Fruit fly (Drosophila melanogaster): ENCODE results near the gene CG4066.

DNA sequence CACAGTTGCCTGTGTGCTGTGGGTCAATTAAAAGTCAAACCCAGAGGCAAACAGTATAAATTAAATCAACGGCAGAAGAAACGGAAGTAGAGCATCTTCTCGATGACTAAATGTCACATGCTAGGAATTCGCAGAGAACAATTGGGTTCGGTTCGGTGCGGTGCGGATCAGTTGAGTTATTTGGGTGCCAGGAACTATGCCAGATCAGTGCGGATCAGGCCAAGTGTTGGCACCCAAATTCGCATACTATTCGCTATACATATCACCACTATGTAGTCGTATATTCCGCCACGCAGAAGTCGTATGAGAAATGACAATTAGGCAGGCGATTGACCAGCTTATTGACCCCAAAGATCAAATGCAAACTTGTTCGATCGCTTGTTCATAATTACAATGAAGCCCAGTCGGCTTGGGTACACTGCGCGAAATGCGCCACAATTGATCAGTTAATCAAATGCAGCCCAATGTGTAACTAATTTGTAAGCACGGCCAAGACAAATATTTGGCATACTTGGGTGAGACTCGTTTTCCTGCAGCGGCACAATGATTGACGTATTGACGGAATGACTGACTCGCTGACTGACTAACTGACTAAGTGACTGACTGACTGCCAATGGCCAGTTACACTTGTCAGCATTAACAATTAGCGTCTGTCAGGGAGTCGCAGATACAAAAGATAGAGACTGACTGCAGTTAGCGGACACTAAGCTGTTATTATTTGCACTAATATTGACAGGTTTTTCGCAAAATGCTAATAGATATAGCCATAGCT, 20.5 kb upstream of the CG4066 start:
- no peak for TF ChIP-seq EcR (GFP tag; optimal IDR thresholded peaks at IDR 0.05)
- no peak for TF ChIP-seq CG12605 (GFP tag; IDR thresholded peaks at IDR 0.05)
- TF ChIP-seq gl (tag; optimal IDR thresholded peaks at IDR 0.05): no peak
- no peak for TF ChIP-seq D1 (tag; optimal IDR thresholded peaks at IDR 0.05)
- TF ChIP-seq CG10348 (GFP tag; IDR thresholded peaks at IDR 0.05): no peak
- TF ChIP-seq CG4496 (GFP tag; IDR thresholded peaks at IDR 0.05): no peak
- no peak for TF ChIP-seq CG34367 (tag; optimal IDR thresholded peaks at IDR 0.05)
- no peak for TF ChIP-seq fd96Ca (GFP tag; IDR thresholded peaks at IDR 0.05)
- TF ChIP-seq CG17806 (tag; optimal IDR thresholded peaks at IDR 0.05): no peak
- no peak for TF ChIP-seq Snoo (tag; optimal IDR thresholded peaks at IDR 0.05)
- no peak for TF ChIP-seq Pif1A (GFP tag; optimal IDR thresholded peaks at IDR 0.05)
- TF ChIP-seq CG32121 (GFP tag; IDR thresholded peaks at IDR 0.05): peak; percentile 54

Measured in whole organism, pupa.